Worm (Caenorhabditis elegans) whole organism, midembryonic: ENCODE data around the gene T09A12.1.

ENCODE experiments used
- T22C8.4 ChIP-seq: fragments of 200-800 bp; sonication (Bioruptor generic); IDR thresholded peaks from 2 replicates; pipeline ENCODE4 v1.3.6; 2022; ENCODE audit warnings: missing genetic modification characterization, missing compliant biosample characterization
- klf-2 ChIP-seq: fragments of 200-800 bp; sonication (Bioruptor generic); conservative IDR thresholded peaks from 2 replicates; pipeline ENCODE4 v1.3.6; 2022; ENCODE audit warnings: missing genetic modification reagents, missing genetic modification characterization, missing compliant biosample characterization
- med-1 ChIP-seq: sonication (generic microtip); optimal IDR thresholded peaks from 2 replicates; lab custom pipeline; 2017; ENCODE audit warnings: missing genetic modification characterization, mild to moderate bottlenecking, missing compliant biosample characterization, antibody characterized with exemption, missing genetic modification reagents; ENCODE audit not compliant: insufficient read depth
- ztf-29 ChIP-seq: fragments of 200-800 bp; sonication (Bioruptor generic); IDR thresholded peaks from 2 replicates; pipeline ENCODE4 v1.3.6; 2022; ENCODE audit warnings: missing genetic modification reagents, missing genetic modification characterization, missing compliant biosample characterization

DNA sequence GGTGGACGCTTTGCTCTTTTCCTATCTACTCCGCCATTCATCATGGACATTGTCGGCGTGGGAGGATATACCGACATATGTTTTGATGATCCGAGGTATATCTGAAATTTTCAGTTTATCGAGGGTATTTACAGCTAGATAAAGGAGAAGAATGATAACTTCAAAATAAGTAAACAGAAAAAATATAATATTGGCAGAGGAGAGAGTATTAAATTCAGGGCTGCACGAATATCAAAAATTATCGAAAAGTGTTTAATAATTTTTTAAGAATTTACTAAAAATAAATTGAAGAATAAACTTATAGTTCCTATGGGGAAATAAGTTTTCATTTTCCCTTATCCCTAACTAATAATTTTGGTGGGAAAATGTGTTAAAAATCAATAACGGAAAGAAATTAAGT, 45.4 kb upstream of the T09A12.1 start, which contains the start of gene wsp-1:
- TF ChIP-seq T22C8.4 (no peak), ztf-29 (no peak), klf-2 (GFP tag; lab: Robert Waterston, UW) (no peak), med-1 (GFP tag; lab: Kevin White, UChicago) (no peak)
